Fruit fly (Drosophila melanogaster) whole organism, pupa: ENCODE results near the gene CG43731.
A peak's percentile ranks its signal among the peaks of the same experiment; 100 is the strongest.

Experiments
- CG10348 ChIP-seq: fragments of 200-800 bp; sonication (Bioruptor generic); IDR thresholded peaks from 2 replicates; pipeline ENCODE4 v1.3.6; 2022; ENCODE audit warnings: missing biosample characterization, missing genetic modification characterization
- CG12605 ChIP-seq: fragments of 200-800 bp; sonication (Bioruptor generic); IDR thresholded peaks from 2 replicates; pipeline ENCODE4 v1.3.6; 2022; ENCODE audit warnings: missing biosample characterization, missing genetic modification characterization
- CG13204 ChIP-seq: fragments of 200-800 bp; sonication (Bioruptor generic); optimal IDR thresholded peaks from 2 replicates; lab custom pipeline; 2018; ENCODE audit warnings: missing biosample characterization, mild to moderate bottlenecking, missing genetic modification characterization, moderate library complexity
- CG14655 ChIP-seq: fragments of 200-800 bp; sonication (Bioruptor generic); optimal IDR thresholded peaks from 3 replicates; lab custom pipeline; 2017; ENCODE audit warnings: mild to moderate bottlenecking, missing biosample characterization, missing genetic modification reagents, missing genetic modification characterization
- CG15710 ChIP-seq: fragments of 200-800 bp; sonication (Bioruptor generic); optimal IDR thresholded peaks from 2 replicates; lab custom pipeline; 2018; ENCODE audit warnings: missing biosample characterization, mild to moderate bottlenecking, missing genetic modification characterization, moderate library complexity
- CG17806 ChIP-seq: fragments of 200-800 bp; sonication (Bioruptor generic); optimal IDR thresholded peaks from 2 replicates; lab custom pipeline; 2018; ENCODE audit warnings: missing biosample characterization, mild to moderate bottlenecking, missing genetic modification characterization, moderate library complexity
- CG32121 ChIP-seq: fragments of 200-800 bp; sonication (Bioruptor generic); IDR thresholded peaks from 2 replicates; pipeline ENCODE4 v1.3.6; 2022; ENCODE audit warnings: missing biosample characterization, missing genetic modification characterization
- CG34367 ChIP-seq: fragments of 200-800 bp; sonication (Bioruptor generic); optimal IDR thresholded peaks from 2 replicates; lab custom pipeline; 2018; ENCODE audit warnings: missing biosample characterization, mild to moderate bottlenecking, missing genetic modification characterization
- CG4496 ChIP-seq: fragments of 200-800 bp; sonication (Bioruptor generic); IDR thresholded peaks from 3 replicates; pipeline ENCODE4 v1.3.6; 2022; ENCODE audit warnings: missing biosample characterization, missing genetic modification characterization
- CG8159 ChIP-seq: fragments of 200-800 bp; sonication (Bioruptor generic); optimal IDR thresholded peaks from 3 replicates; lab custom pipeline; 2018; ENCODE audit warnings: missing biosample characterization, mild to moderate bottlenecking, missing genetic modification characterization, moderate library complexity
- CG8301 ChIP-seq: fragments of 200-800 bp; sonication (Bioruptor generic); optimal IDR thresholded peaks from 2 replicates; lab custom pipeline; 2018; ENCODE audit warnings: missing biosample characterization, mild to moderate bottlenecking, missing genetic modification characterization
- CG9948 ChIP-seq: fragments of 200-800 bp; sonication (Bioruptor generic); optimal IDR thresholded peaks from 2 replicates; lab custom pipeline; 2018; ENCODE audit warnings: missing biosample characterization, mild to moderate bottlenecking, missing genetic modification characterization, moderate library complexity
- D1 ChIP-seq: fragments of 200-800 bp; sonication (Bioruptor generic); optimal IDR thresholded peaks from 2 replicates; lab custom pipeline; 2018; ENCODE audit warnings: missing biosample characterization, mild to moderate bottlenecking, missing genetic modification characterization, moderate library complexity
- EcR ChIP-seq: fragments of 200-800 bp; sonication (Bioruptor generic); optimal IDR thresholded peaks from 3 replicates; lab custom pipeline; 2019; ENCODE audit warnings: missing biosample characterization, missing genetic modification characterization, mild to moderate bottlenecking, moderate library complexity, missing genetic modification reagents
- Ets98B ChIP-seq: fragments of 200-800 bp; sonication (Bioruptor generic); IDR thresholded peaks from 2 replicates; pipeline ENCODE4 v1.3.6; 2022; ENCODE audit warnings: missing biosample characterization, missing genetic modification characterization
- Pif1A ChIP-seq: fragments of 200-800 bp; sonication (Bioruptor generic); optimal IDR thresholded peaks from 3 replicates; lab custom pipeline; 2016; ENCODE audit warnings: missing biosample characterization, missing genetic modification characterization
- Pif1B ChIP-seq: fragments of 200-800 bp; sonication (Bioruptor generic); optimal IDR thresholded peaks from 3 replicates; lab custom pipeline; 2016; ENCODE audit warnings: missing biosample characterization, missing genetic modification characterization
- Snoo ChIP-seq: fragments of 200-800 bp; sonication (Bioruptor generic); optimal IDR thresholded peaks from 3 replicates; lab custom pipeline; 2017; ENCODE audit warnings: missing biosample characterization, mild to moderate bottlenecking, missing genetic modification characterization, inconsistent platforms
- fd96Ca ChIP-seq: fragments of 200-800 bp; sonication (Bioruptor generic); IDR thresholded peaks from 3 replicates; pipeline ENCODE4 v1.3.6; 2022; ENCODE audit warnings: missing biosample characterization, missing genetic modification characterization
- gl ChIP-seq: fragments of 200-800 bp; sonication (Bioruptor generic); optimal IDR thresholded peaks from 2 replicates; lab custom pipeline; 2018; ENCODE audit warnings: missing biosample characterization, mild to moderate bottlenecking, missing genetic modification characterization
- rn ChIP-seq: fragments of 200-800 bp; sonication (Bioruptor generic); IDR thresholded peaks from 2 replicates; pipeline ENCODE4 v1.3.6; 2022; ENCODE audit warnings: missing biosample characterization, missing genetic modification characterization

CG43731 gene

DNA sequence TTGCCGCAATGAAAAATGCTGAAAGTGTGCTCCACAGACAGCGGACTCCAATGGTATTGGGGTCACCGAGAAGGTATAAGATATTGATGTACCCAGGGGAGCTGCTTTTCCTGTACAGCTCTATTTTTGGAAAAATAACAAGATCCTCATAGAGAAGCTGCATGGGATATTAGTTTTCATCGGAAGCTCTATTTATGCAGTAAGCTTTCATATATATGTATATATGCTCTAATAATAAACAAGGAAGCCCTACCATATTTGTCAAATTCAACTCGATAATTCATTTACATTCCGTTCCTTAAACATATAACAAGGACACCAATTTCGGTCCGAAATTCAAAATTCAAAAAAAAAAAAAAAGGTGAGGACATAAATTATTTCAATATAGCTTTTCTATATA lies at the start of gene CG43731, which contains the start of gene CG17344:
Gene CG43731, plus strand, starts transcription at position 301 of the 400 bp plus-strand sequence.
Gene CG17344, plus strand, starts transcription at position 301 of the 400 bp plus-strand sequence.
- TF ChIP-seq CG34367 (tag; lab: Kevin White, UChicago) = no peak
- no peak for TF ChIP-seq D1 (tag; lab: Kevin White, UChicago)
- no peak for TF ChIP-seq CG14655 (GFP tag; lab: Kevin White, UChicago)
- no peak for TF ChIP-seq CG8301
- no peak for TF ChIP-seq Pif1B (GFP tag; lab: Kevin White, UChicago)
- no peak for TF ChIP-seq rn (GFP tag; lab: Robert Waterston, UW)
- TF ChIP-seq gl = no peak
- no peak for TF ChIP-seq CG13204
- TF ChIP-seq CG9948 = no peak
- TF ChIP-seq Snoo = no peak
- TF ChIP-seq CG8159 (tag; lab: Kevin White, UChicago) = no peak

DNA sequence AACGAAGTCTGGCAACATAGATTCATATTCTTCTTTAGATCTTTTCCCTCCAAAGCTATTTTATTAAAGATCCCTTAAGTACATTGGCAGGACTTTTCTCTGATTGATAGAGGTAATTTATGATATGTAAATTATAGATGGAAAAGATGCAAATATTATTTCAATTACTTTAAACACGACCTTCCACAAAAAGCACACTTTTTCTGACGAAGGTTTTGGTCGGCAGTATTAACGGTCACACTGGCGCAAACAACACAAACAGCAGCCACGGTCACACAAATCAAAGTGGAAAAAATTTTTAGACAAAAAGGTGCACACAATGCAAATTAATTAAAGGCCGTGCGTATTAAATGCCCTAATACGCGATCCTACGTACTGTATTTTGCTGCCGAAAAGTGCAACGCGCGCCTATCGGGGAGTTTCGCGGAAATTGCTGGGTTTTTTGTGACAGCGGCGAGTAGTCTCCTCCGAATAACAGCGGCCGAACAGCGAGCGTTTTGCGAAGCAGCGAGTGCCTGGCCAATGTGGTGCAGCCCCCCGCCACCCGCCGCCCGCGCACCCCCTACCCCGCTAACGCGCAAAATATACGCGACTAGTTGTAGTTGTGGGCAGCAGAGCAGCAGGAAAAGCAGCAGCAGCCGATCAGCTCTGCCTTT lies 47.9 kb upstream of the CG43731 start, which contains the start of gene CG10492:
Gene CG10492, plus strand, starts transcription at position 219 of the 656 bp plus-strand sequence.
- TF ChIP-seq CG4496 (GFP tag; lab: Robert Waterston, UW) (peak; percentile 31; the same call in 2 of the 3 replicates), Snoo (no peak)

DNA sequence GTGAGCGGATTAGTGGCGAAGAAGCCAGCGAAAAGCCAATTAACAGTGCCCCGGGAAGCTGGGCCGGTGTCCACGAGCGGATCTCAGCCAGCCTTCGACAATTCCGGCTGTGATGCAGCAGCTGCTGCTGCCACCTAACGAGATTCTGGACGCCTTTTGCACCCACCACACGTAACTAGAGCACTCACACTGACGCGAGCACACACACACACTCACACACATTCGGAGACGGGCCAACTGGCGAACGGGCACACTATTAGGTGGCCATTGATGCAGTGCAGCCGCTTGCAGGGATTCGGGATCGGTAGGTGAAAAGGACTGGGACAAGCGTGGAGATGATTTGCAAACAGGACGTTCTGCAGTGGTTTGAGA lies 47.3 kb upstream of the CG43731 start:
- TF ChIP-seq CG32121 (GFP tag; lab: Robert Waterston, UW) = no peak
- no peak for TF ChIP-seq Snoo
- TF ChIP-seq CG8159 (tag; lab: Kevin White, UChicago) = no peak
- no peak for TF ChIP-seq CG15710 (tag; lab: Kevin White, UChicago)
- no peak for TF ChIP-seq EcR (GFP tag; lab: Kevin White, UChicago)
- TF ChIP-seq, all 21 proteins: peak for 0

DNA sequence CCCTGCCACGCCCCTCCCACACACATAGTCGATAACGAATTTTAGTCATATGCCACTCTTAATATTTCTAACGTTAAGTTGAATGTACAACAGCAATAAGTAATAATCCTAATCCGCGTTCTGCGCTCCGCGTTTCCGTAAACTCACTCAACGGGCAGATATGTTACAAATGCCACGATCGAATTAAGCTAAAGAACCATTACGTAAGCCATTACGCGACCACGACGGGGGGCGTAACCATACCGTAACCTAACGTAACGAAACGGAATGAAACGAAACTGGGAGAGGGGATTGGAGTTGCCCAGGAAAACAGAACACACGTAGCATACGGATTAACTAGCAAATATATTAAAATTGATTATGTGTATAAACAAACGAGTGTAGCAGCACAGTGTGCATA lies 44.0 kb upstream of the CG43731 start:
- TF ChIP-seq CG13204 (no peak), CG12605 (GFP tag; lab: Robert Waterston, UW) (no peak), CG34367 (tag; lab: Kevin White, UChicago) (no peak), rn (GFP tag; lab: Robert Waterston, UW) (no peak), Ets98B (GFP tag; lab: Robert Waterston, UW) (no peak), CG32121 (GFP tag; lab: Robert Waterston, UW) (no peak), CG8159 (tag; lab: Kevin White, UChicago) (no peak), fd96Ca (no peak), CG14655 (GFP tag; lab: Kevin White, UChicago) (no peak), Pif1B (GFP tag; lab: Kevin White, UChicago) (no peak), CG9948 (no peak), CG8301 (no peak), CG15710 (tag; lab: Kevin White, UChicago) (no peak)

DNA sequence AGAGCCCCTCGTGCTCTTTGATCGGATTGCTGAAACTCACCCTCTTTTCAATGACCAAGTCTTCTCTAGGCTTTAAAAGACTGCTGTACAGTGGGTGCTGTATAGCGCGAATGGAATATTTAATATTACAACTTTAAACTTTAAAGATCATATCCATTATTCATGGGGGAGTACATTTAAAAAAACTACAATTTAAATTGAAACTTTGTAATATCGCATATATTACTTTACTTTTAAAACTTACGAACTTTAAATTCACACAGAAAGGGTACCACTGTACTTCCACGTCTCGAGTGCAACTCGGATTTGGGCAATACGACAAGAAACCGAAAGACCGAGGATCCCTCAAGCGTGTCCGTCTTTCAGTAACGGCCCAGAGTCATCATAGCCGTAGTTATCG lies 42.9 kb upstream of the CG43731 start, which contains the start of gene Phlpp:
Gene Phlpp, plus strand, starts transcription at position 214 of the 400 bp plus-strand sequence.
- TF ChIP-seq CG4496 (GFP tag; lab: Robert Waterston, UW) = peak; percentile 38; the same call in 1 of the 3 replicates
- peak; percentile 53 for TF ChIP-seq CG8159 (tag; lab: Kevin White, UChicago)
- TF ChIP-seq CG14655 (GFP tag; lab: Kevin White, UChicago) = no peak
- no peak for TF ChIP-seq EcR (GFP tag; lab: Kevin White, UChicago)
- no peak for TF ChIP-seq CG12605 (GFP tag; lab: Robert Waterston, UW)
- TF ChIP-seq Snoo = no peak
- TF ChIP-seq Ets98B (GFP tag; lab: Robert Waterston, UW) = peak; percentile 69
- TF ChIP-seq Pif1A (GFP tag; lab: Kevin White, UChicago) = no peak
- TF ChIP-seq CG32121 (GFP tag; lab: Robert Waterston, UW) = peak; percentile 69
- TF ChIP-seq Pif1B (GFP tag; lab: Kevin White, UChicago) = no peak
- TF ChIP-seq rn (GFP tag; lab: Robert Waterston, UW) = no peak
- TF ChIP-seq fd96Ca = 0 out of 3 replicates have a peak, but pooled peaks have one; percentile 5
- TF ChIP-seq CG34367 (tag; lab: Kevin White, UChicago) = peak; percentile 1
- TF ChIP-seq gl = no peak
- TF ChIP-seq CG17806 = peak; percentile 50
- no peak for TF ChIP-seq CG13204
- TF ChIP-seq CG8301 = no peak
- no peak for TF ChIP-seq CG10348 (GFP tag; lab: Robert Waterston, UW)
- TF ChIP-seq D1 (tag; lab: Kevin White, UChicago) = no peak
- no peak for TF ChIP-seq CG15710 (tag; lab: Kevin White, UChicago)
- peak; percentile 40 for TF ChIP-seq CG9948

DNA sequence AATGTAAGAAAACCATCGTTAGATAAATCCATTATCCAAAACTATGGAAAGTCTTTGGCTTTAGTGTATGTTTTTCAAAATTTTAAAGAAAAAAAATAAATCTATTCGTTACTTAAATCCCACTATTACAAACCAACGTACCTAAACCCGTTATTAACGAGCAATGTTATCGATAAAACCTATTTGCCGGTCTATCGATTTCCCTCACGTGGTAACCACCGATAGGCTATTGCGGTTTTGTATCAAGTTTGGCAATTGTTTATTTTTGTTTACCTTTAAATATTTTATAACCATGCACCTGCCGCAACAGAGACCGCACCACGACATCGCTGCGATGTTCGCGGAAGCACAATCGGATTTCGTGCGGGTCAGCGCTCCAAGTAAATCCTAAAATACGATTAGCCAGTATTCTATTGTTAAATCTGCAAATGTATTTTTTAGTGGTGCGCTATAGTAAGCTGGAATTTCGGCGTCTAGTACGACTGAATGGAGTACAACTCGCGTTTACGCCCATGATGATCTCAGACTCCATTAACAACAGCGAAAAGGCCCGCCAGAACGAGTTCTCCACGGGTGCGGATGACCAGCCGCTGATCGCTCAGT lies 38.7 kb upstream of the CG43731 start, which contains the start of gene Dus4:
Gene Dus4, plus strand, starts transcription at position 206 of the 603 bp plus-strand sequence.
- no peak for TF ChIP-seq CG14655 (GFP tag; lab: Kevin White, UChicago)
- no peak for TF ChIP-seq CG4496 (GFP tag; lab: Robert Waterston, UW)
- TF ChIP-seq Ets98B (GFP tag; lab: Robert Waterston, UW) = no peak
- TF ChIP-seq CG13204 = no peak
- no peak for TF ChIP-seq gl
- TF ChIP-seq CG15710 (tag; lab: Kevin White, UChicago) = no peak
- no peak for TF ChIP-seq EcR (GFP tag; lab: Kevin White, UChicago)
- no peak for TF ChIP-seq CG12605 (GFP tag; lab: Robert Waterston, UW)
- TF ChIP-seq CG32121 (GFP tag; lab: Robert Waterston, UW) = no peak
